Fruit fly (Drosophila melanogaster): ENCODE measurements around the gene CG13795.

Gene CG13795

dm6 chr2L:7711034-7711685, 14.9 kb downstream of the CG13795 start:
- TF ChIP-seq crol (GFP tag; IDR thresholded peaks at IDR 0.05) (no peak), kah (GFP tag; optimal IDR thresholded peaks at IDR 0.05) (peak; percentile 84), seq (GFP tag; IDR thresholded peaks at IDR 0.05) (no peak), CG7556 (GFP tag; optimal IDR thresholded peaks at IDR 0.05) (no peak), CG12769 (tag; optimal IDR thresholded peaks at IDR 0.05) (peak; percentile 13), CG3847 (GFP tag; IDR thresholded peaks at IDR 0.05) (0 out of 2 replicates have a peak, but pooled peaks have one; percentile 6), z (GFP tag; IDR thresholded peaks at IDR 0.05) (peak; percentile 93), nau (GFP tag; optimal IDR thresholded peaks at IDR 0.05) (peak; percentile 70), Bdp1 (GFP tag; optimal IDR thresholded peaks at IDR 0.05) (peak; percentile 90), sr (GFP tag; IDR thresholded peaks at IDR 0.05) (peak; percentile 77; the same call in 2 of the 3 replicates), zen2 (GFP tag; IDR thresholded peaks at IDR 0.05; ENCODE audit: partially characterized antibody) (0 out of 3 replicates have a peak, but pooled peaks have one; percentile 27)

dm6 chr2L:7710580-7710979, 15.5 kb downstream of the CG13795 start, which contains the start of gene Ntl:
Gene Ntl (plus strand): TSS chr2L:7710880.
- TF ChIP-seq ab (GFP tag; optimal IDR thresholded peaks at IDR 0.05) (no peak), CG8388 (GFP tag; optimal IDR thresholded peaks at IDR 0.05) (no peak), cad (GFP tag; optimal IDR thresholded peaks at IDR 0.05) (no peak), mam (GFP tag; optimal IDR thresholded peaks at IDR 0.05) (no peak), NK7.1 (GFP tag; optimal IDR thresholded peaks at IDR 0.05) (no peak), Spps (tag; optimal IDR thresholded peaks at IDR 0.05) (no peak), tx (GFP tag; optimal IDR thresholded peaks at IDR 0.05) (no peak), Aef1 (GFP tag; IDR thresholded peaks at IDR 0.05) (no peak), CG11696 (GFP tag; IDR thresholded peaks at IDR 0.05) (no peak)

dm6 chr2L:7703534-7703933, 22.6 kb downstream of the CG13795 start:
- TF ChIP-seq CG11247 (GFP tag; IDR thresholded peaks at IDR 0.05) (peak; percentile 40; the same call in 1 of the 2 replicates), CkIIα-i1 (GFP tag; IDR thresholded peaks at IDR 0.05) (no peak), CG1602 (GFP tag; optimal IDR thresholded peaks at IDR 0.05) (no peak), grau (tag; optimal IDR thresholded peaks at IDR 0.05) (peak; percentile 57), nmo (GFP tag; optimal IDR thresholded peaks at IDR 0.05) (no peak), CG15269 (tag; optimal IDR thresholded peaks at IDR 0.05) (peak; percentile 53), Abd-B (GFP tag; optimal IDR thresholded peaks at IDR 0.05) (no peak), Deaf1 (tag; optimal IDR thresholded peaks at IDR 0.05) (no peak), CG8388 (GFP tag; optimal IDR thresholded peaks at IDR 0.05) (no peak), eve (GFP tag; optimal IDR thresholded peaks at IDR 0.05) (peak in 1 of 2 experiments; percentile 44), CG9215 (GFP tag; IDR thresholded peaks at IDR 0.05) (no peak), CG14441 (GFP tag; IDR thresholded peaks at IDR 0.05) (0 out of 2 replicates have a peak, but pooled peaks have one; percentile 22), pum (GFP tag; optimal IDR thresholded peaks at IDR 0.05) (no peak), Atf-2 (GFP tag; optimal IDR thresholded peaks at IDR 0.05) (no peak), CG34224 (GFP tag; IDR thresholded peaks at IDR 0.05; ENCODE audit: partially characterized antibody) (no peak), CG1647 (GFP tag; optimal IDR thresholded peaks at IDR 0.05) (no peak), Xbp1 (GFP tag; optimal IDR thresholded peaks at IDR 0.05) (peak; percentile 8), lmd (GFP tag; IDR thresholded peaks at IDR 0.05) (no peak; the same call in 1 of the 2 replicates), H15 (GFP tag; IDR thresholded peaks at IDR 0.05) (no peak), bcd (GFP tag; optimal IDR thresholded peaks at IDR 0.05) (peak; percentile 19), CG15514 (GFP tag; optimal IDR thresholded peaks at IDR 0.05) (peak; percentile 7), Mrtf (GFP tag; IDR thresholded peaks at IDR 0.05) (no peak), ham (GFP tag; IDR thresholded peaks at IDR 0.05) (no peak), NK7.1 (GFP tag; optimal IDR thresholded peaks at IDR 0.05) (no peak), CG2875 (GFP tag; optimal IDR thresholded peaks at IDR 0.05) (no peak), BEAF-32 (GFP tag; optimal IDR thresholded peaks at IDR 0.05) (no peak), Bdp1 (GFP tag; optimal IDR thresholded peaks at IDR 0.05) (no peak), CG34376 (GFP tag; optimal IDR thresholded peaks at IDR 0.05) (no peak), sens (GFP tag) (no peak), lbe (GFP tag; optimal IDR thresholded peaks at IDR 0.05) (no peak), peb (GFP tag; IDR thresholded peaks at IDR 0.05) (no peak)
